Fruit fly (Drosophila melanogaster) whole organism, embryonic: ENCODE results near the gene CG17105.

Experiments
- Aef1 ChIP-seq: fragments of 200-800 bp; sonication (Bioruptor generic); IDR thresholded peaks from 3 replicates; pipeline ENCODE4 v1.3.6; 2022; ENCODE audit warnings: missing biosample characterization, missing genetic modification characterization
- Antp ChIP-seq: fragments of 200-800 bp; sonication (Bioruptor generic); optimal IDR thresholded peaks from 3 replicates; lab custom pipeline; 2016; ENCODE audit warnings: missing biosample characterization, missing genetic modification characterization
- B-H1 ChIP-seq: fragments of 200-800 bp; sonication (Bioruptor generic); IDR thresholded peaks from 3 replicates; pipeline ENCODE4 v1.3.6; 2022; ENCODE audit warnings: missing biosample characterization, missing genetic modification characterization
- BtbVII ChIP-seq: fragments of 200-800 bp; sonication (Bioruptor generic); optimal IDR thresholded peaks from 3 replicates; lab custom pipeline; 2017; ENCODE audit warnings: missing biosample characterization, mild to moderate bottlenecking, missing genetic modification characterization
- CG10209 ChIP-seq: fragments of 200-800 bp; sonication (Bioruptor generic); optimal IDR thresholded peaks from 3 replicates; lab custom pipeline; 2017; ENCODE audit warnings: missing biosample characterization, mild to moderate bottlenecking, missing genetic modification characterization, missing genetic modification reagents
- CG10462 ChIP-seq: fragments of 200-800 bp; sonication (Bioruptor generic); optimal IDR thresholded peaks from 2 replicates; lab custom pipeline; 2016; ENCODE audit warnings: missing biosample characterization, missing genetic modification characterization
- CG10959 ChIP-seq: fragments of 200-800 bp; sonication (Bioruptor generic); IDR thresholded peaks from 2 replicates; pipeline ENCODE4 v1.3.6; 2022; ENCODE audit warnings: missing biosample characterization, missing genetic modification characterization
- CG12391 ChIP-seq: fragments of 200-800 bp; sonication (Bioruptor generic); optimal IDR thresholded peaks from 3 replicates; lab custom pipeline; 2018; ENCODE audit warnings: missing biosample characterization, mild to moderate bottlenecking, missing genetic modification characterization, moderate library complexity
- CG13287 ChIP-seq: fragments of 200-800 bp; sonication (Bioruptor generic); IDR thresholded peaks from 2 replicates; pipeline ENCODE4 v1.3.6; 2022; ENCODE audit warnings: missing biosample characterization, missing genetic modification characterization; ENCODE audit not compliant: partially characterized antibody
- CG13894 ChIP-seq: fragments of 200-800 bp; sonication (Bioruptor generic); optimal IDR thresholded peaks from 3 replicates; lab custom pipeline; 2018; ENCODE audit warnings: missing biosample characterization, mild to moderate bottlenecking, missing genetic modification characterization, moderate library complexity
- CG14050 ChIP-seq: fragments of 200-800 bp; sonication (Bioruptor generic); IDR thresholded peaks from 3 replicates; pipeline ENCODE4 v1.3.6; 2022; ENCODE audit warnings: missing biosample characterization, missing genetic modification characterization
- CG15514 ChIP-seq: fragments of 200-800 bp; sonication (Bioruptor generic); optimal IDR thresholded peaks from 3 replicates; lab custom pipeline; 2017; ENCODE audit warnings: missing biosample characterization, missing genetic modification characterization, mild to moderate bottlenecking, moderate library complexity, missing genetic modification reagents
- CG1647 ChIP-seq: fragments of 200-800 bp; sonication (Bioruptor generic); optimal IDR thresholded peaks from 3 replicates; lab custom pipeline; 2016; ENCODE audit warnings: missing biosample characterization, missing genetic modification characterization
- CG17568 ChIP-seq: fragments of 200-800 bp; sonication (Bioruptor generic); optimal IDR thresholded peaks from 2 replicates; lab custom pipeline; 2018; ENCODE audit warnings: missing biosample characterization, mild to moderate bottlenecking, missing genetic modification characterization, moderate library complexity
- CG18011 ChIP-seq: fragments of 200-800 bp; sonication (Bioruptor generic); optimal IDR thresholded peaks from 2 replicates; lab custom pipeline; 2017; ENCODE audit warnings: missing biosample characterization, missing genetic modification characterization, mild to moderate bottlenecking, moderate library complexity, missing genotype
- CG30020 ChIP-seq: fragments of 200-800 bp; optimal IDR thresholded peaks from 2 replicates; lab custom pipeline; 2019; ENCODE audit warnings: missing biosample characterization, mild to moderate bottlenecking, missing genetic modification characterization, moderate library complexity
- CG31441 ChIP-seq: fragments of 200-800 bp; sonication (Bioruptor generic); IDR thresholded peaks from 2 replicates; pipeline ENCODE4 v1.3.6; 2022; ENCODE audit warnings: missing biosample characterization, missing genetic modification characterization
- CG32532 ChIP-seq: fragments of 200-800 bp; sonication (Bioruptor generic); IDR thresholded peaks from 2 replicates; pipeline ENCODE4 v1.3.6; 2022; ENCODE audit warnings: missing biosample characterization, missing genetic modification characterization
- CG4404 ChIP-seq: fragments of 200-800 bp; sonication (Bioruptor generic); IDR thresholded peaks from 2 replicates; pipeline ENCODE4 v1.3.6; 2022; ENCODE audit warnings: missing biosample characterization, missing genetic modification characterization
- CG4820 ChIP-seq: fragments of 200-800 bp; sonication (Bioruptor generic); optimal IDR thresholded peaks from 3 replicates; lab custom pipeline; 2016; ENCODE audit warnings: missing biosample characterization, missing genetic modification characterization
- CG7271 ChIP-seq: fragments of 200-800 bp; sonication (Bioruptor generic); optimal IDR thresholded peaks from 2 replicates; lab custom pipeline; 2018; ENCODE audit warnings: missing biosample characterization, mild to moderate bottlenecking, missing genetic modification characterization, moderate library complexity
- CG8089 ChIP-seq: fragments of 200-800 bp; sonication (Bioruptor generic); optimal IDR thresholded peaks from 3 replicates; lab custom pipeline; 2016; ENCODE audit warnings: missing biosample characterization, missing genetic modification characterization
- CG9797 ChIP-seq: fragments of 200-800 bp; sonication (Bioruptor generic); optimal IDR thresholded peaks from 3 replicates; lab custom pipeline; 2018; ENCODE audit warnings: missing biosample characterization, mild to moderate bottlenecking, missing genetic modification characterization
- CG9932 ChIP-seq: fragments of 200-800 bp; sonication (Bioruptor generic); IDR thresholded peaks from 2 replicates; pipeline ENCODE4 v1.3.6; 2022; ENCODE audit warnings: missing biosample characterization, missing genetic modification characterization
- CkIIα-i1 ChIP-seq: fragments of 200-800 bp; sonication (Bioruptor generic); IDR thresholded peaks from 2 replicates; pipeline ENCODE4 v1.3.6; 2022; ENCODE audit warnings: missing biosample characterization, missing genetic modification characterization
- D19B ChIP-seq: fragments of 200-800 bp; sonication (Bioruptor generic); optimal IDR thresholded peaks from 2 replicates; lab custom pipeline; 2017; ENCODE audit warnings: missing biosample characterization, mild to moderate bottlenecking, missing genetic modification characterization
- Doc3 ChIP-seq: fragments of 200-800 bp; sonication (Bioruptor generic); IDR thresholded peaks from 3 replicates; pipeline ENCODE4 v1.3.6; 2022; ENCODE audit warnings: missing biosample characterization, missing genetic modification characterization; ENCODE audit not compliant: partially characterized antibody
- Ets65A ChIP-seq: fragments of 200-800 bp; sonication (Bioruptor generic); peaks from one replicate; lab custom pipeline; 2016; ENCODE audit warnings: missing biosample characterization, missing genetic modification characterization
- Gsc ChIP-seq: fragments of 200-800 bp; sonication (Bioruptor generic); IDR thresholded peaks from 2 replicates; pipeline ENCODE4 v1.3.6; 2022; ENCODE audit warnings: missing biosample characterization, missing genetic modification characterization
- HLH54F ChIP-seq: fragments of 200-800 bp; sonication (Bioruptor generic); optimal IDR thresholded peaks from 3 replicates; lab custom pipeline; 2016; ENCODE audit warnings: missing biosample characterization, missing genetic modification characterization
- Hr3 ChIP-seq: fragments of 200-800 bp; sonication (Bioruptor generic); optimal IDR thresholded peaks from 3 replicates; lab custom pipeline; 2016; ENCODE audit warnings: missing biosample characterization, missing genetic modification characterization
- Optix ChIP-seq: fragments of 200-800 bp; sonication (Bioruptor generic); IDR thresholded peaks from 3 replicates; pipeline ENCODE4 v1.3.6; 2022; ENCODE audit warnings: missing biosample characterization, missing genetic modification characterization
- Sox102F ChIP-seq: fragments of 200-800 bp; sonication (Bioruptor generic); optimal IDR thresholded peaks from 2 replicates; lab custom pipeline; 2018; ENCODE audit warnings: missing biosample characterization, mild to moderate bottlenecking, missing genetic modification characterization, moderate library complexity
- Spps ChIP-seq: fragments of 200-800 bp; sonication (Bioruptor generic); optimal IDR thresholded peaks from 2 replicates; lab custom pipeline; 2018; ENCODE audit warnings: missing biosample characterization, mild to moderate bottlenecking, missing genetic modification characterization
- Stat92E ChIP-seq, 3 experiments: fragments of >200 bp in 2 of 3; fragments of 200-800 bp in 1 of 3; sonication (Bioruptor generic) in 1 of 3; optimal IDR thresholded peaks; 2 replicates each; lab custom pipeline; 2017 to 2019; ENCODE audit warnings: missing biosample characterization in 3 of 3, missing genetic modification characterization in 3 of 3, mild to moderate bottlenecking in 1 of 3, moderate library complexity in 1 of 3
- ac ChIP-seq: fragments of 200-800 bp; sonication (Bioruptor generic); optimal IDR thresholded peaks from 3 replicates; lab custom pipeline; 2017; ENCODE audit warnings: missing biosample characterization, mild to moderate bottlenecking, missing genetic modification characterization
- bab2 ChIP-seq: fragments of 200-800 bp; sonication (Bioruptor generic); optimal IDR thresholded peaks from 2 replicates; lab custom pipeline; 2016; ENCODE audit warnings: missing biosample characterization, missing genetic modification characterization
- corto ChIP-seq: fragments of 200-800 bp; sonication (Bioruptor generic); optimal IDR thresholded peaks from 2 replicates; lab custom pipeline; 2016; ENCODE audit warnings: missing biosample characterization, mild to moderate bottlenecking, missing genetic modification characterization, moderate library complexity
- dm ChIP-seq: fragments of 200-800 bp; sonication (Bioruptor generic); optimal IDR thresholded peaks from 3 replicates; lab custom pipeline; 2016; ENCODE audit warnings: missing biosample characterization, missing genetic modification characterization
- fd102C ChIP-seq: fragments of 200-800 bp; sonication (Bioruptor generic); optimal IDR thresholded peaks from 2 replicates; lab custom pipeline; 2018; ENCODE audit warnings: missing biosample characterization, mild to moderate bottlenecking, missing genetic modification characterization, moderate library complexity
- gem ChIP-seq: fragments of 200-800 bp; sonication (Bioruptor generic); optimal IDR thresholded peaks from 2 replicates; lab custom pipeline; 2019; ENCODE audit warnings: missing biosample characterization, mild to moderate bottlenecking, missing genetic modification characterization, moderate library complexity
- gfzf ChIP-seq: fragments of 200-800 bp; sonication (Bioruptor generic); optimal IDR thresholded peaks from 2 replicates; lab custom pipeline; 2016; ENCODE audit warnings: missing biosample characterization, mild to moderate bottlenecking, missing genetic modification characterization, moderate library complexity
- hb ChIP-seq: fragments of 200-800 bp; sonication (Bioruptor generic); IDR thresholded peaks from 3 replicates; pipeline ENCODE4 v1.3.6; 2022; ENCODE audit warnings: missing biosample characterization, missing genetic modification characterization; ENCODE audit not compliant: partially characterized antibody
- ken ChIP-seq: fragments of 200-800 bp; sonication (Bioruptor generic); IDR thresholded peaks from 3 replicates; pipeline ENCODE4 v1.3.6; 2022; ENCODE audit warnings: missing biosample characterization, missing genetic modification characterization
- lov ChIP-seq, 2 experiments: fragments of 200-800 bp in 1 of 2; fragments of >200 bp in 1 of 2; sonication (Bioruptor generic) in 1 of 2; IDR thresholded peaks in 1 of 2; optimal IDR thresholded peaks in 1 of 2; 2 replicates in 1 of 2; 3 replicates in 1 of 2; pipeline versions ENCODE4 v1.3.6 to Lab custom; 2017 to 2022; ENCODE audit warnings: missing biosample characterization in 1 of 2, missing genetic modification characterization in 1 of 2
- seq ChIP-seq: fragments of 200-800 bp; sonication (Bioruptor generic); IDR thresholded peaks from 2 replicates; pipeline ENCODE4 v1.3.6; 2022; ENCODE audit warnings: missing biosample characterization, missing genetic modification characterization
- sim ChIP-seq: fragments of 200-800 bp; sonication (Bioruptor generic); IDR thresholded peaks from 2 replicates; pipeline ENCODE4 v1.3.6; 2022; ENCODE audit warnings: missing biosample characterization, missing genetic modification characterization
- sqz ChIP-seq: fragments of 200-800 bp; sonication (Bioruptor generic); optimal IDR thresholded peaks from 3 replicates; lab custom pipeline; 2018; ENCODE audit warnings: missing biosample characterization, mild to moderate bottlenecking, missing genetic modification characterization
- ttk ChIP-seq: fragments of 200-800 bp; sonication (Bioruptor generic); IDR thresholded peaks from 2 replicates; pipeline ENCODE4 v2.1.2; 2022; ENCODE audit warnings: missing biosample characterization, missing genetic modification characterization

CG17105 gene

DNA sequence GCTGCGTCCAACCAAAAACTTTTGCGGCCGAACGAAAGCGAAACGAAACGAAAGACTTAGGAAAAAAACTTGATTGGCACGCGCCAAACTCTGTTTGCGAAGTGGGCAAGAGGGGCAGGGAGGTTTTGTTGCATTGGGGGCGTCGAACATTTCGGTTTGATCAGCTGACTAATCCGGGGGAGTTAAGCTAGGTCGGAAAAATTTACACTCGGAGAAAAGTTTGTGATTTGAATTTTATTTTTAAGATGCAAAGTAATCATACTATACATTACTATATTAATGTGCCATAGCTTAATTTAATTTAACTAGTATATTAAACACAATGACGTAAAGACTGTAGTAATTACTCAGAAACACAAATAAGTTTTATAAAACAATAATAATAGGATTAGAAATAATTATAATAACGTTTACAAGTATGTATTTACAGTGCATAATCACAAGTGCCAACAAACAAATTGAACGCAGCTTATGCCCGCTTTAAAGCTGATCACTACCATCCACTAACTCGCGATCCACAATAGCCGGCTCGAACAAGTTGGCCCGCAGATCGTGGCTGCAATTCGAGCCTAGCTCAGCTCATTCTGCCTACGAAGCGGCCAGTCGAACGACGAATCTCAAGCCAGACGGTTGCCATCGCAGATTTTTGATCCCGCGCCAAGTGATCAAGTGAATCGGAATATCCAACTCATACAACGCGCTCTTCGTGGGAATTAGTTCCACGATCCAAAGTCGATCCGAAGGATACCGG, 19.2 kb upstream of the CG17105 start, which contains the start of gene CG31871 (continued):
- TF ChIP-seq Stat92E (GFP tag; optimal IDR thresholded peaks at IDR 0.05; lab: Kevin White, UChicago) (no peak), HLH54F (GFP tag; lab: Kevin White, UChicago) (no peak), Antp (GFP tag; lab: Kevin White, UChicago) (no peak), sim (GFP tag; lab: Robert Waterston, UW) (no peak), ttk (GFP tag; lab: Robert Waterston, UW) (peak; percentile 77), bab2 (GFP tag; lab: Kevin White, UChicago) (peak; percentile 6), B-H1 (GFP tag; lab: Robert Waterston, UW) (peak; percentile 46; the same call in 2 of the 3 replicates), Optix (GFP tag; lab: Robert Waterston, UW) (no peak), CG31441 (peak; percentile 90), fd102C (GFP tag; lab: Kevin White, UChicago) (no peak), dm (GFP tag; lab: Kevin White, UChicago) (no peak), CG4404 (no peak), CG30020 (tag; lab: Kevin White, UChicago) (no peak), CG13894 (tag; lab: Kevin White, UChicago) (no peak), CG9932 (GFP tag; lab: Robert Waterston, UW) (peak; percentile 57), CG10959 (GFP tag; lab: Robert Waterston, UW) (no peak), Sox102F (GFP tag; lab: Kevin White, UChicago) (peak; percentile 84), CG7271 (tag; lab: Kevin White, UChicago) (no peak), CG14050 (GFP tag; lab: Robert Waterston, UW) (peak; percentile 29; the same call in 2 of the 3 replicates), corto (GFP tag; lab: Kevin White, UChicago) (no peak), CG8089 (GFP tag; lab: Kevin White, UChicago) (no peak), CG18011 (GFP tag; lab: Kevin White, UChicago) (peak; percentile 3), CG12391 (tag; lab: Kevin White, UChicago) (peak; percentile 83), CG13287 (no peak), lov (optimal IDR thresholded peaks at IDR 0.05; lab: Kevin White, UChicago) (no peak), lov (GFP tag; IDR thresholded peaks at IDR 0.05; lab: Robert Waterston, UW) (no peak), Doc3 (GFP tag; lab: Robert Waterston, UW) (no peak), CG9797 (GFP tag; lab: Kevin White, UChicago) (no peak), BtbVII (GFP tag; lab: Kevin White, UChicago) (peak; percentile 56), CG4820 (GFP tag; lab: Kevin White, UChicago) (peak; percentile 44), gfzf (GFP tag; lab: Kevin White, UChicago) (no peak), CkIIα-i1 (no peak), seq (peak; percentile 38; the same call in 1 of the 2 replicates), gem (peak; percentile 92), Spps (peak; percentile 36), CG17568 (peak; percentile 42), Ets65A (GFP tag; lab: Kevin White, UChicago) (no peak), Gsc (GFP tag; lab: Robert Waterston, UW) (no peak), ac (no peak), CG10209 (GFP tag; lab: Kevin White, UChicago) (peak; percentile 61), sqz (GFP tag; lab: Kevin White, UChicago) (peak; percentile 61), ken (GFP tag; lab: Robert Waterston, UW) (no peak; the same call in 2 of the 3 replicates), CG1647 (GFP tag; lab: Kevin White, UChicago) (no peak), CG10462 (GFP tag; lab: Kevin White, UChicago) (no peak), Hr3 (GFP tag; lab: Kevin White, UChicago) (peak; percentile 56), CG15514 (GFP tag; lab: Kevin White, UChicago) (peak; percentile 32), hb (no peak), CG32532 (GFP tag; lab: Robert Waterston, UW) (peak; percentile 69), Aef1 (GFP tag; lab: Robert Waterston, UW) (peak; percentile 44; the same call in 1 of the 3 replicates), D19B (GFP tag; lab: Kevin White, UChicago) (no peak)
